Fruit fly (Drosophila melanogaster) whole organism, adult: Measurements from ENCODE around the gene Ca-Ma2d.
A peak's percentile ranks its signal among the peaks of the same experiment; 100 is the strongest.

ENCODE experiments used
- CG12768 ChIP-seq: fragments of 200-800 bp; sonication (Bioruptor generic); optimal IDR thresholded peaks from 2 replicates; lab custom pipeline; 2017; ENCODE audit warnings: missing biosample characterization, missing genetic modification characterization, mild to moderate bottlenecking, moderate library complexity, missing genetic modification reagents
- CG33017 ChIP-seq: fragments of 200-800 bp; sonication (Bioruptor generic); optimal IDR thresholded peaks from 2 replicates; lab custom pipeline; 2018; ENCODE audit warnings: missing biosample characterization, mild to moderate bottlenecking, missing genetic modification characterization, moderate library complexity
- CG7045 ChIP-seq: fragments of 200-800 bp; sonication (Bioruptor generic); optimal IDR thresholded peaks from 2 replicates; lab custom pipeline; 2017; ENCODE audit warnings: missing biosample characterization, mild to moderate bottlenecking, missing genetic modification characterization
- Clk ChIP-seq: fragments of 200-800 bp; sonication (Bioruptor generic); optimal IDR thresholded peaks from 2 replicates; lab custom pipeline; 2017; ENCODE audit warnings: missing biosample characterization, missing genetic modification characterization
- Crg-1 ChIP-seq: fragments of 200-800 bp; sonication (Bioruptor generic); optimal IDR thresholded peaks from 2 replicates; lab custom pipeline; 2016; ENCODE audit warnings: missing biosample characterization, missing genetic modification characterization
- Mnt ChIP-seq: fragments of 200-800 bp; sonication (Bioruptor generic); optimal IDR thresholded peaks from 2 replicates; lab custom pipeline; 2016; ENCODE audit warnings: missing biosample characterization, mild to moderate bottlenecking, missing genetic modification characterization
- cic ChIP-seq: fragments of 200-800 bp; sonication (Bioruptor generic); optimal IDR thresholded peaks from 2 replicates; lab custom pipeline; 2017; ENCODE audit warnings: missing biosample characterization, mild to moderate bottlenecking, missing genetic modification characterization, moderate library complexity
- kay ChIP-seq: fragments of 200-800 bp; sonication (Bioruptor generic); peaks from one replicate; lab custom pipeline; 2016; ENCODE audit warnings: missing biosample characterization, missing genetic modification characterization, borderline replicate concordance
- ovo ChIP-seq: fragments of 200-800 bp; sonication (Bioruptor generic); optimal IDR thresholded peaks from 2 replicates; lab custom pipeline; 2016; ENCODE audit warnings: missing biosample characterization, missing genetic modification characterization
- pad ChIP-seq: fragments of 200-800 bp; sonication (Bioruptor generic); optimal IDR thresholded peaks from 3 replicates; lab custom pipeline; 2017; ENCODE audit warnings: missing biosample characterization, missing genetic modification characterization, mild to moderate bottlenecking, moderate library complexity, missing genetic modification reagents

dm6 chr2L:16269232-16270134, 38.2 kb downstream of the Ca-Ma2d start:
- TF ChIP-seq Crg-1 (GFP tag; lab: Kevin White, UChicago) (peak; percentile 84), cic (GFP tag; lab: Kevin White, UChicago) (peak; percentile 99), CG7045 (GFP tag; lab: Kevin White, UChicago) (peak; percentile 92), CG12768 (GFP tag; lab: Kevin White, UChicago) (peak; percentile 93), Clk (GFP tag; lab: Kevin White, UChicago) (peak; percentile 52), ovo (GFP tag; lab: Kevin White, UChicago) (peak; percentile 86), Mnt (peak; percentile 99), CG33017 (peak; percentile 85), kay (peak; percentile 99), pad (GFP tag; lab: Kevin White, UChicago) (peak; percentile 100)
